Worm (Caenorhabditis elegans) whole organism, L1 larva: Measurements from ENCODE around the gene sphk-1.

Experiments used
- C04F5.9 ChIP-seq: sonication (generic microtip); optimal IDR thresholded peaks from 2 replicates; lab custom pipeline; 2016; ENCODE audit warnings: missing genetic modification characterization, missing compliant biosample characterization
- C16A3.4 ChIP-seq: fragments of 150-350 bp; optimal IDR thresholded peaks from 2 replicates; lab custom pipeline; 2014; ENCODE audit warnings: missing biosample characterization, missing genetic modification characterization
- C34B4.2 ChIP-seq: sonication (generic microtip); optimal IDR thresholded peaks from 2 replicates; lab custom pipeline; 2017; ENCODE audit warnings: mild to moderate bottlenecking, missing genetic modification characterization, missing compliant biosample characterization
- F16B12.6 ChIP-seq: fragments of 150-350 bp; optimal IDR thresholded peaks from 2 replicates; lab custom pipeline; 2014; ENCODE audit warnings: missing biosample characterization, missing genetic modification characterization
- Y116A8C.19 ChIP-seq: sonication (generic microtip); optimal IDR thresholded peaks from 2 replicates; lab custom pipeline; 2016; ENCODE audit warnings: missing compliant biosample characterization, missing genetic modification characterization, borderline replicate concordance
- aha-1 ChIP-seq: fragments of 150-350 bp; optimal IDR thresholded peaks from 2 replicates; lab custom pipeline; 2014; ENCODE audit warnings: missing biosample characterization, missing genetic modification characterization
- aly-2 ChIP-seq: fragments of 150-350 bp; optimal IDR thresholded peaks from 2 replicates; lab custom pipeline; 2014; ENCODE audit warnings: missing biosample characterization, missing genetic modification characterization
- ama-1 ChIP-seq: fragments of 150-350 bp; optimal IDR thresholded peaks from 2 replicates; lab custom pipeline; 2014
- ceh-63 ChIP-seq: fragments of 200-800 bp; sonication (Bioruptor generic); optimal IDR thresholded peaks from 2 replicates; lab custom pipeline; 2018; ENCODE audit warnings: mild to moderate bottlenecking, missing genetic modification characterization, missing compliant biosample characterization
- ceh-8 ChIP-seq: fragments of 200-800 bp; sonication (Bioruptor generic); optimal IDR thresholded peaks from 2 replicates; lab custom pipeline; 2018; ENCODE audit warnings: mild to moderate bottlenecking, missing genetic modification characterization, moderate library complexity, missing compliant biosample characterization
- ceh-88 ChIP-seq: fragments of 200-800 bp; sonication (Bioruptor generic); IDR thresholded peaks from 2 replicates; pipeline ENCODE4 v1.3.6; 2022; ENCODE audit warnings: missing genetic modification characterization, missing compliant biosample characterization
- ceh-90 ChIP-seq: sonication (generic microtip); optimal IDR thresholded peaks from 2 replicates; lab custom pipeline; 2016; ENCODE audit warnings: missing genetic modification characterization, missing compliant biosample characterization
- ces-1 ChIP-seq: fragments of 150-350 bp; optimal IDR thresholded peaks from 2 replicates; lab custom pipeline; 2014; ENCODE audit warnings: missing biosample characterization, missing genetic modification reagents, missing genetic modification characterization
- dpl-1 ChIP-seq, 3 experiments: fragments of 150-350 bp in 2 of 3; sonication (generic microtip) in 1 of 3; optimal IDR thresholded peaks; 2 replicates each; lab custom pipeline; 2014 to 2017; ENCODE audit warnings: missing biosample characterization in 3 of 3, missing genetic modification characterization in 3 of 3, missing genetic modification reagents in 3 of 3
- elt-2 ChIP-seq: sonication (generic microtip); optimal IDR thresholded peaks from 2 replicates; lab custom pipeline; 2016; ENCODE audit warnings: missing genetic modification characterization, mild to moderate bottlenecking, inconsistent platforms, missing compliant biosample characterization, missing genetic modification reagents
- ets-5 ChIP-seq: fragments of 200-800 bp; sonication (Bioruptor generic); IDR thresholded peaks from 2 replicates; pipeline ENCODE4 v1.3.6; 2022; ENCODE audit warnings: missing genetic modification characterization, missing compliant biosample characterization
- fkh-10 ChIP-seq: sonication (generic microtip); optimal IDR thresholded peaks from 2 replicates; lab custom pipeline; 2017; ENCODE audit warnings: missing biosample characterization, missing genetic modification reagents, missing genetic modification characterization
- fkh-8 ChIP-seq: sonication (generic microtip); optimal IDR thresholded peaks from 2 replicates; lab custom pipeline; 2016; ENCODE audit warnings: mild to moderate bottlenecking, missing genetic modification characterization, missing compliant biosample characterization
- grh-1 ChIP-seq: fragments of 200-800 bp; sonication (Bioruptor generic); IDR thresholded peaks from 2 replicates; pipeline ENCODE4 v1.3.6; 2022; ENCODE audit warnings: missing genetic modification reagents, missing genetic modification characterization, missing compliant biosample characterization
- hpl-2 ChIP-seq: fragments of 150-350 bp; optimal IDR thresholded peaks from 2 replicates; lab custom pipeline; 2014; ENCODE audit warnings: missing biosample characterization, missing genetic modification reagents, missing genetic modification characterization
- irx-1 ChIP-seq: sonication (generic microtip); optimal IDR thresholded peaks from 2 replicates; lab custom pipeline; 2016; ENCODE audit warnings: missing genetic modification characterization, missing compliant biosample characterization
- lin-14 ChIP-seq: fragments of 200-800 bp; sonication (Bioruptor generic); optimal IDR thresholded peaks from 2 replicates; lab custom pipeline; 2018; ENCODE audit warnings: mild to moderate bottlenecking, missing genetic modification characterization, moderate library complexity, missing compliant biosample characterization
- lin-39 ChIP-seq: fragments of 150-350 bp; optimal IDR thresholded peaks from 2 replicates; lab custom pipeline; 2014; ENCODE audit warnings: missing biosample characterization, missing genetic modification reagents, missing genetic modification characterization
- lsy-2 ChIP-seq, 2 experiments: fragments of 150-350 bp; optimal IDR thresholded peaks; 2 replicates each; lab custom pipeline; 2014; ENCODE audit warnings: missing biosample characterization in 2 of 2, missing genetic modification characterization in 2 of 2
- mab-9 ChIP-seq: fragments of 200-800 bp; sonication (Bioruptor generic); IDR thresholded peaks from 2 replicates; pipeline ENCODE4 v1.3.6; 2022; ENCODE audit warnings: missing genetic modification reagents, missing genetic modification characterization, missing compliant biosample characterization
- mdl-1 ChIP-seq, 2 experiments: fragments of 150-350 bp; optimal IDR thresholded peaks; 2 replicates each; lab custom pipeline; 2014 to 2017; ENCODE audit warnings: missing biosample characterization in 2 of 2, missing genetic modification characterization in 2 of 2, inconsistent platforms in 1 of 2
- mef-2 ChIP-seq: fragments of 150-350 bp; optimal IDR thresholded peaks from 2 replicates; lab custom pipeline; 2014; ENCODE audit warnings: missing biosample characterization, missing genetic modification characterization
- mep-1 ChIP-seq: fragments of 150-350 bp; optimal IDR thresholded peaks from 2 replicates; lab custom pipeline; 2014; ENCODE audit warnings: missing biosample characterization, missing genetic modification characterization
- nhr-11 ChIP-seq: fragments of 150-350 bp; optimal IDR thresholded peaks from 2 replicates; lab custom pipeline; 2014; ENCODE audit warnings: missing biosample characterization, missing genetic modification characterization
- nhr-12 ChIP-seq: sonication (generic microtip); optimal IDR thresholded peaks from 2 replicates; lab custom pipeline; 2017; ENCODE audit warnings: missing biosample characterization, missing genetic modification characterization
- nhr-19 ChIP-seq: fragments of 200-800 bp; sonication (Bioruptor generic); conservative IDR thresholded peaks from 2 replicates; pipeline ENCODE4 v1.3.6; 2022; ENCODE audit warnings: missing genetic modification characterization, missing compliant biosample characterization
- nhr-237 ChIP-seq: fragments of 150-350 bp; optimal IDR thresholded peaks from 2 replicates; lab custom pipeline; 2014; ENCODE audit warnings: missing biosample characterization, missing genetic modification characterization
- nhr-28 ChIP-seq: fragments of 150-350 bp; optimal IDR thresholded peaks from 2 replicates; lab custom pipeline; 2014; ENCODE audit warnings: missing biosample characterization, missing genetic modification characterization
- nhr-85 ChIP-seq: sonication (generic microtip); peaks from one replicate; lab custom pipeline; 2016; ENCODE audit warnings: missing genetic modification characterization, inconsistent platforms, missing compliant biosample characterization
- nhr-90 ChIP-seq: sonication (generic microtip); optimal IDR thresholded peaks from 2 replicates; lab custom pipeline; 2016; ENCODE audit warnings: mild to moderate bottlenecking, missing genetic modification characterization, missing compliant biosample characterization; ENCODE audit not compliant: poor library complexity
- pax-3 ChIP-seq: fragments of 200-800 bp; sonication (Bioruptor generic); optimal IDR thresholded peaks from 2 replicates; lab custom pipeline; 2018; ENCODE audit warnings: mild to moderate bottlenecking, missing genetic modification characterization, moderate library complexity, missing compliant biosample characterization
- rnt-1 ChIP-seq: sonication (generic microtip); optimal IDR thresholded peaks from 2 replicates; lab custom pipeline; 2016; ENCODE audit warnings: mild to moderate bottlenecking, missing genetic modification characterization, moderate library complexity, missing compliant biosample characterization
- skn-1 ChIP-seq: fragments of 150-350 bp; optimal IDR thresholded peaks from 2 replicates; lab custom pipeline; 2014; ENCODE audit warnings: missing biosample characterization, missing genetic modification characterization
- snpc-4 ChIP-seq: fragments of 150-350 bp; optimal IDR thresholded peaks from 2 replicates; lab custom pipeline; 2014; ENCODE audit warnings: missing biosample characterization, missing genetic modification characterization
- snu-23 ChIP-seq: sonication (generic microtip); optimal IDR thresholded peaks from 2 replicates; lab custom pipeline; 2016; ENCODE audit warnings: missing genetic modification characterization, missing compliant biosample characterization
- sox-4 ChIP-seq: sonication (generic microtip); optimal IDR thresholded peaks from 2 replicates; lab custom pipeline; 2016; ENCODE audit warnings: missing genetic modification characterization, missing compliant biosample characterization
- sup-37 ChIP-seq: fragments of 200-800 bp; sonication (Bioruptor generic); optimal IDR thresholded peaks from 2 replicates; lab custom pipeline; 2018; ENCODE audit warnings: mild to moderate bottlenecking, missing genetic modification characterization, missing compliant biosample characterization
- swsn-7 ChIP-seq: sonication (generic microtip); optimal IDR thresholded peaks from 2 replicates; lab custom pipeline; 2016; ENCODE audit warnings: missing genetic modification characterization, missing compliant biosample characterization
- unc-130 ChIP-seq: fragments of 150-350 bp; optimal IDR thresholded peaks from 2 replicates; lab custom pipeline; 2017; ENCODE audit warnings: missing biosample characterization, missing genetic modification characterization, inconsistent platforms
- unc-30 ChIP-seq: sonication (generic microtip); optimal IDR thresholded peaks from 2 replicates; lab custom pipeline; 2017; ENCODE audit warnings: missing biosample characterization, missing genetic modification characterization
- unc-86 ChIP-seq: sonication (generic microtip); optimal IDR thresholded peaks from 2 replicates; lab custom pipeline; 2016; ENCODE audit warnings: missing genetic modification characterization, missing compliant biosample characterization
- unc-98 ChIP-seq: fragments of 200-800 bp; sonication (Bioruptor generic); IDR thresholded peaks from 2 replicates; pipeline ENCODE4 v1.3.6; 2022; ENCODE audit warnings: missing genetic modification characterization, missing compliant biosample characterization
- zag-1 ChIP-seq: fragments of 150-350 bp; optimal IDR thresholded peaks from 2 replicates; lab custom pipeline; 2014; ENCODE audit warnings: missing biosample characterization, missing genetic modification characterization
- zip-4 ChIP-seq: fragments of 200-800 bp; sonication (Bioruptor generic); optimal IDR thresholded peaks from 2 replicates; lab custom pipeline; 2018; ENCODE audit warnings: mild to moderate bottlenecking, missing genetic modification characterization, moderate library complexity, missing compliant biosample characterization
- ztf-11 ChIP-seq, 2 experiments: sonication (generic microtip); optimal IDR thresholded peaks; 2 replicates each; lab custom pipeline; 2016 to 2017; ENCODE audit warnings: missing genetic modification characterization in 2 of 2, missing biosample characterization in 1 of 2, missing compliant biosample characterization in 1 of 2

The sphk-1 gene

DNA sequence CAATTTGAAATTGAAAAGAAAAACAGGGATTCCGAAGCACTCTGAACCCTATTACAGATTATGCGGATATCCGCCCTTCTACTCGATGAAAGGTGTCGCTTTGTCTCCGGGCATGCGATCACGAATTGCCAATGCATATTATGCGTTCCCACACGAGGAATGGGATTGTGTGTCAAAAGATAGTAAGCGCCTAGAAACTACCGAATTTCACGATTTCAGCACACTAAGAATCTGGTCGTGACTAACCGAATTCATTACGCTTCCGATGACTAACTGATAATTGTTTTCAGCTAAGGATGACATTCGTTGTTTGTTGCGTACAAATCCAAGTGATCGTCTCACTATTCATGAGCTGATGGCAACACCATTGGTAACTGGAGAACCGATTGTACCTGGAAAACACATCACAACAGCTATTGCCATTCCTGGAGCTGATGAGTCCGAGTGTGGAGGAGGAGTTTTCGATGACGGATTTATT is 44.9 kb upstream of the sphk-1 start:
- TF ChIP-seq snu-23 (GFP tag; lab: Kevin White, UChicago): peak; percentile 11
- TF ChIP-seq nhr-90 (tag; lab: Kevin White, UChicago): no peak

DNA sequence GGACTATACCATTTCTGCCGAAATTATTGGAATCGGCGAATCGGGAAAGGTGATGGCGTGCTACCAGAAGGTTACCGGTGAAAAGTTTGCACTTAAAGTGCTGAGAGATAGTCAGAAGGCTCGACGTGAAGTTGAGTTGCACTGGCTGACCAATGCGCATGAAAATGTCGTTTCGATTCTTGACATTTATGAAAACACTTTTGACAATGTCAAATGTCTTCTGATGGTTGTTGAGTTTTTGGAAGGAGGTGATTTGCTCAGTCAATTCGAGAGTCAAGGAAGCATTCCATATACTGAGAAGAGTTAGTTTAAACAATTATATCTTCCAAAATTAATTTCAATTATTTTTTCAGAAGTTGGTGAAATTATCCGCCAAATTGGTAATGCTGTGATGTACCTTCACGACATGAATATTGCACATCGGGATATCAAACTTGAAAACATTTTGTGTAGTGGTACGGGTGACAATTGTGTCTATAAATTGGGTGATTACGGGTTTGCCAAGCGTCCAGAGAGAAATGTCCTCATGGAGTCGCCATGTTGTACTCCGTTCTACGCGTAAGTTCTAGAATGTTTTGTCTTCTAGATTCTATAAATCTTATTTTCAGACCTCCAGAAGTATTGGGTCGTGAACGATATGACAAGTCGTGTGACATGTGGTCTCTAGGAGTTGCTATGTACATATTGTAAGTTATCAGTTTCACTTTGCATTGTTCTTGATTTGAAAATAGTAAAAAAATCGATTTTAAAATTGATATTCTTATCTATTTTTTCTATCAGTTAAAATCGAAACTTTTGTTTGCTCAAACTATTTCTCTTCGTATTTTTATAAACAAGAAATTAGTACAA is 44.2 kb upstream of the sphk-1 start:
- TF ChIP-seq hpl-2 (GFP tag; lab: Kevin White, UChicago) (no peak), skn-1 (no peak), pax-3 (no peak), ces-1 (GFP tag; lab: Kevin White, UChicago) (no peak), sox-4 (tag; lab: Kevin White, UChicago) (no peak), nhr-12 (tag; lab: Kevin White, UChicago) (no peak), fkh-8 (no peak), unc-30 (no peak), nhr-19 (no peak), fkh-10 (GFP tag; lab: Kevin White, UChicago) (no peak), F16B12.6 (no peak), C04F5.9 (tag; lab: Kevin White, UChicago) (peak; percentile 15), snu-23 (GFP tag; lab: Kevin White, UChicago) (no peak), snpc-4 (no peak), unc-130 (tag; lab: Kevin White, UChicago) (no peak), C34B4.2 (no peak), ama-1 (lab: Kevin White, UChicago) (peak; percentile 34), grh-1 (GFP tag; lab: Robert Waterston, UW) (no peak), ceh-88 (GFP tag; lab: Robert Waterston, UW) (no peak), swsn-7 (tag; lab: Kevin White, UChicago) (no peak), mep-1 (tag; lab: Kevin White, UChicago) (no peak), ceh-8 (GFP tag; lab: Kevin White, UChicago) (no peak), nhr-85 (peak; percentile 47), nhr-11 (tag; lab: Kevin White, UChicago) (no peak), ets-5 (GFP tag; lab: Robert Waterston, UW) (no peak), mdl-1 (tag; optimal IDR thresholded peaks at IDR 0.05; lab: Kevin White, UChicago) (no peak), irx-1 (tag; lab: Kevin White, UChicago) (no peak), mef-2 (tag; lab: Kevin White, UChicago) (no peak), nhr-90 (tag; lab: Kevin White, UChicago) (no peak), ztf-11 (tag; optimal IDR thresholded peaks at IDR 0.05; lab: Kevin White, UChicago) (no peak), C16A3.4 (tag; lab: Kevin White, UChicago) (no peak), elt-2 (tag; lab: Kevin White, UChicago) (peak; percentile 39), ceh-90 (tag; lab: Kevin White, UChicago) (no peak), nhr-28 (tag; lab: Kevin White, UChicago) (no peak), aha-1 (tag; lab: Kevin White, UChicago) (no peak), zag-1 (tag; lab: Kevin White, UChicago) (no peak), unc-86 (no peak), Y116A8C.19 (tag; lab: Kevin White, UChicago) (no peak), unc-98 (GFP tag; lab: Robert Waterston, UW) (no peak), nhr-237 (no peak), ceh-63 (GFP tag; lab: Kevin White, UChicago) (no peak), lsy-2 (tag; optimal IDR thresholded peaks at IDR 0.05; lab: Kevin White, UChicago) (no peak), zip-4 (GFP tag; lab: Kevin White, UChicago) (no peak), lin-39 (tag; lab: Kevin White, UChicago) (no peak), dpl-1 (GFP tag; optimal IDR thresholded peaks at IDR 0.05; lab: Kevin White, UChicago) (no peak), mab-9 (GFP tag; lab: Robert Waterston, UW) (no peak), lin-14 (GFP tag; lab: Kevin White, UChicago) (no peak), sup-37 (GFP tag; lab: Kevin White, UChicago) (no peak), rnt-1 (tag; lab: Kevin White, UChicago) (peak; percentile 23), aly-2 (no peak)
